Worm (Caenorhabditis elegans) whole organism, young adult: ENCODE data around the gene mmcm-1.

Source experiments
- B0035.1 ChIP-seq: sonication (generic microtip); optimal IDR thresholded peaks from 2 replicates; lab custom pipeline; 2016; ENCODE audit warnings: missing genetic modification characterization, mild to moderate bottlenecking, missing compliant biosample characterization, missing genotype, missing genetic modification reagents
- D2030.7 ChIP-seq: fragments of 200-800 bp; sonication (Bioruptor generic); IDR thresholded peaks from 2 replicates; pipeline ENCODE4 v1.3.6; 2022; ENCODE audit warnings: missing genetic modification reagents, missing genetic modification characterization, missing compliant biosample characterization
- F57C9.4 ChIP-seq: sonication (generic microtip); optimal IDR thresholded peaks from 2 replicates; lab custom pipeline; 2017; ENCODE audit warnings: mild to moderate bottlenecking, missing genetic modification characterization, missing compliant biosample characterization
- Y53G8AR.9 ChIP-seq: fragments of 200-800 bp; sonication (Bioruptor generic); conservative IDR thresholded peaks from 2 replicates; pipeline ENCODE4 v1.3.6; 2022; ENCODE audit warnings: missing genetic modification reagents, missing genetic modification characterization, missing compliant biosample characterization
- Y56A3A.18 ChIP-seq: fragments of 200-800 bp; sonication (Bioruptor generic); IDR thresholded peaks from 2 replicates; pipeline ENCODE4 v1.3.6; 2022; ENCODE audit warnings: missing genetic modification reagents, missing genetic modification characterization, missing compliant biosample characterization
- Y95B8A.8 ChIP-seq: fragments of 200-800 bp; sonication (Bioruptor generic); IDR thresholded peaks from 2 replicates; pipeline ENCODE4 v1.3.6; 2022; ENCODE audit warnings: missing genetic modification reagents, missing genetic modification characterization, missing compliant biosample characterization
- ama-1 ChIP-seq, 3 experiments: fragments of 150-350 bp in 1 of 3; sonication (generic microtip) in 2 of 3; optimal IDR thresholded peaks; 2 replicates each; lab custom pipeline; 2014 to 2018; ENCODE audit warnings: missing biosample characterization in 2 of 3, missing genetic modification characterization in 2 of 3, missing genetic modification reagents in 2 of 3
- aptf-2 ChIP-seq: fragments of 200-800 bp; sonication (Bioruptor generic); conservative IDR thresholded peaks from 2 replicates; pipeline ENCODE4 v1.3.6; 2022; ENCODE audit warnings: missing genetic modification reagents, missing genetic modification characterization, missing compliant biosample characterization
- athp-1 ChIP-seq: sonication (generic microtip); optimal IDR thresholded peaks from 2 replicates; lab custom pipeline; 2017; ENCODE audit warnings: mild to moderate bottlenecking, missing genetic modification characterization, missing compliant biosample characterization
- attf-5 ChIP-seq: fragments of 200-800 bp; sonication (Bioruptor generic); optimal IDR thresholded peaks from 2 replicates; lab custom pipeline; 2018; ENCODE audit warnings: mild to moderate bottlenecking, missing genetic modification characterization, missing compliant biosample characterization
- bed-2 ChIP-seq: fragments of 200-800 bp; sonication (Bioruptor generic); IDR thresholded peaks from 2 replicates; pipeline ENCODE4 v1.3.6; 2022; ENCODE audit warnings: missing genetic modification reagents, missing genetic modification characterization, missing compliant biosample characterization
- cebp-1 ChIP-seq, 2 experiments: fragments of 200-800 bp in 1 of 2; sonication (Bioruptor generic) in 1 of 2; sonication (generic microtip) in 1 of 2; IDR thresholded peaks in 1 of 2; optimal IDR thresholded peaks in 1 of 2; 2 replicates each; pipeline versions ENCODE4 v1.3.6 to Lab custom; 2017 to 2022; ENCODE audit warnings: missing compliant biosample characterization in 2 of 2, missing genetic modification characterization in 2 of 2, mild to moderate bottlenecking in 1 of 2, missing genetic modification reagents in 1 of 2, moderate library complexity in 1 of 2
- ceh-100 ChIP-seq: fragments of 200-800 bp; sonication (Bioruptor generic); IDR thresholded peaks from 2 replicates; pipeline ENCODE4 v1.3.6; 2022; ENCODE audit warnings: missing genetic modification reagents, missing genetic modification characterization, missing compliant biosample characterization
- ceh-27 ChIP-seq: fragments of 200-800 bp; sonication (Bioruptor generic); optimal IDR thresholded peaks from 2 replicates; lab custom pipeline; 2018; ENCODE audit warnings: mild to moderate bottlenecking, missing genetic modification characterization, moderate library complexity, missing compliant biosample characterization
- egl-44 ChIP-seq: fragments of 200-800 bp; sonication (Bioruptor generic); IDR thresholded peaks from 2 replicates; pipeline ENCODE4 v1.3.6; 2022; ENCODE audit warnings: missing genetic modification reagents, missing genetic modification characterization, missing compliant biosample characterization
- egrh-3 ChIP-seq: fragments of 200-800 bp; sonication (Bioruptor generic); IDR thresholded peaks from 2 replicates; pipeline ENCODE4 v1.3.6; 2022; ENCODE audit warnings: missing genetic modification reagents, missing genetic modification characterization, missing compliant biosample characterization
- ets-4 ChIP-seq: fragments of 200-800 bp; sonication (Bioruptor generic); optimal IDR thresholded peaks from 2 replicates; lab custom pipeline; 2018; ENCODE audit warnings: mild to moderate bottlenecking, missing genetic modification characterization, missing compliant biosample characterization
- hlh-12 ChIP-seq: sonication (generic microtip); optimal IDR thresholded peaks from 2 replicates; lab custom pipeline; 2016; ENCODE audit warnings: missing genetic modification characterization, missing compliant biosample characterization
- hmg-1.2 ChIP-seq: fragments of 200-800 bp; sonication (Bioruptor generic); IDR thresholded peaks from 2 replicates; pipeline ENCODE4 v1.3.6; 2022; ENCODE audit warnings: missing genetic modification reagents, missing genetic modification characterization, missing compliant biosample characterization
- hsf-1 ChIP-seq: fragments of 200-800 bp; sonication (Bioruptor generic); IDR thresholded peaks from 2 replicates; pipeline ENCODE4 v1.3.6; 2022; ENCODE audit warnings: missing genetic modification reagents, missing genetic modification characterization, missing compliant biosample characterization
- let-607 ChIP-seq, 2 experiments: fragments of 200-800 bp in 1 of 2; sonication (Bioruptor generic) in 1 of 2; sonication (generic microtip) in 1 of 2; optimal IDR thresholded peaks; 2 replicates each; lab custom pipeline; 2016 to 2018; ENCODE audit warnings: mild to moderate bottlenecking in 2 of 2, missing compliant biosample characterization in 2 of 2, missing genetic modification characterization in 2 of 2, moderate library complexity in 2 of 2, missing genotype in 1 of 2
- lsy-27 ChIP-seq: sonication (generic microtip); optimal IDR thresholded peaks from 2 replicates; lab custom pipeline; 2017; ENCODE audit warnings: missing genetic modification characterization, mild to moderate bottlenecking, missing compliant biosample characterization, antibody characterized with exemption, missing genotype, borderline replicate concordance; ENCODE audit not compliant: insufficient read depth
- madf-3 ChIP-seq: fragments of 200-800 bp; sonication (Bioruptor generic); IDR thresholded peaks from 2 replicates; pipeline ENCODE4 v1.3.6; 2022; ENCODE audit warnings: missing genetic modification reagents, missing genetic modification characterization, missing compliant biosample characterization
- nfya-2 ChIP-seq: fragments of 200-800 bp; sonication (Bioruptor generic); IDR thresholded peaks from 2 replicates; pipeline ENCODE4 v1.3.6; 2022; ENCODE audit warnings: missing genetic modification reagents, missing genetic modification characterization, missing compliant biosample characterization
- nhr-179 ChIP-seq: sonication (generic microtip); optimal IDR thresholded peaks from 2 replicates; lab custom pipeline; 2016; ENCODE audit warnings: mild to moderate bottlenecking, missing genetic modification characterization, missing compliant biosample characterization
- nhr-27 ChIP-seq: fragments of 200-800 bp; sonication (Bioruptor generic); optimal IDR thresholded peaks from 2 replicates; lab custom pipeline; 2018; ENCODE audit warnings: mild to moderate bottlenecking, missing genetic modification characterization, moderate library complexity, missing compliant biosample characterization
- nhr-80 ChIP-seq: sonication (generic microtip); optimal IDR thresholded peaks from 2 replicates; lab custom pipeline; 2016; ENCODE audit warnings: missing genetic modification characterization, missing compliant biosample characterization
- pbrm-1 ChIP-seq: fragments of 200-800 bp; sonication (Bioruptor generic); IDR thresholded peaks from 2 replicates; pipeline ENCODE4 v1.3.6; 2022; ENCODE audit warnings: missing genetic modification reagents, missing genetic modification characterization, missing compliant biosample characterization
- snpc-4 ChIP-seq, 5 experiments: fragments of 150-350 bp in 1 of 5; sonication (generic microtip) in 4 of 5; optimal IDR thresholded peaks; 2 replicates each; lab custom pipeline; 2014 to 2018; ENCODE audit warnings: missing genetic modification characterization in 5 of 5, missing biosample characterization in 3 of 5, antibody characterized with exemption in 2 of 5, mild to moderate bottlenecking in 2 of 5, missing compliant biosample characterization in 2 of 5, missing genotype in 2 of 5, moderate library complexity in 2 of 5, missing genetic modification reagents in 1 of 5
- somi-1 ChIP-seq: fragments of 200-800 bp; sonication (Bioruptor generic); optimal IDR thresholded peaks from 2 replicates; lab custom pipeline; 2018; ENCODE audit warnings: mild to moderate bottlenecking, missing genetic modification characterization, missing compliant biosample characterization
- xnd-1 ChIP-seq: sonication (generic microtip); optimal IDR thresholded peaks from 2 replicates; lab custom pipeline; 2016; ENCODE audit warnings: missing genotype, missing genetic modification reagents, missing genetic modification characterization, missing compliant biosample characterization
- zfh-2 ChIP-seq: fragments of 200-800 bp; sonication (Bioruptor generic); conservative IDR thresholded peaks from 2 replicates; pipeline ENCODE4 v1.3.6; 2022; ENCODE audit warnings: missing genetic modification reagents, missing genetic modification characterization, missing compliant biosample characterization
- ztf-22 ChIP-seq: fragments of 200-800 bp; sonication (Bioruptor generic); optimal IDR thresholded peaks from 2 replicates; lab custom pipeline; 2018; ENCODE audit warnings: mild to moderate bottlenecking, missing genetic modification characterization, moderate library complexity, missing compliant biosample characterization
- ztf-25 ChIP-seq: fragments of 200-800 bp; sonication (Bioruptor generic); IDR thresholded peaks from 2 replicates; pipeline ENCODE4 v1.3.6; 2022; ENCODE audit warnings: missing genetic modification reagents, missing genetic modification characterization, missing compliant biosample characterization
- ztf-28 ChIP-seq: fragments of 200-800 bp; sonication (Bioruptor generic); IDR thresholded peaks from 2 replicates; pipeline ENCODE4 v1.3.6; 2022; ENCODE audit warnings: missing genetic modification reagents, missing genetic modification characterization, missing compliant biosample characterization

Gene mmcm-1

DNA sequence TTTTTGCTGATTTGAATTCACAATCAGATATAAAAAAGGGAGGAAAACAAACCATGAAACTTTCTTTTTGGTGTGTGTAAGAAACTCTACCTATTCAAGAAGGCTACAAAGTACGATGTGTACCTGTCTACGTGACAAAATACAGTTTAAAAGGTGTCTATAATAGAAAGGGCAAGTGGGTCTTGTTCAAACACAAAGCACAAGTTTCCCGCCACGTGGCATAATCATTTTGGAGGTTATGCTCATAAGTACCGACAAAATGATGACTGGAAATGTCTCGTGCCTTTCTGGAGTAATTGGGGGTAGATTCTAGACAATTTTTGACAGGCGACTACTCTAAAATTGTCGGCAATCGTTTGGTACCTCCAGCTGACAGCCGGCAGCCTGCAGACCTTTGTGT lies 32.6 kb downstream of the mmcm-1 start:
- TF ChIP-seq F57C9.4 (tag; lab: Kevin White, UChicago) (no peak), cebp-1 (GFP tag; IDR thresholded peaks at IDR 0.05; lab: Robert Waterston, UW) (no peak), cebp-1 (tag; optimal IDR thresholded peaks at IDR 0.05; lab: Kevin White, UChicago) (no peak), aptf-2 (GFP tag; lab: Robert Waterston, UW) (no peak), B0035.1 (tag; lab: Kevin White, UChicago) (no peak), Y53G8AR.9 (GFP tag; lab: Robert Waterston, UW) (0 out of 2 replicates have a peak, but pooled peaks have one; percentile 26), pbrm-1 (no peak), nhr-80 (tag; lab: Kevin White, UChicago) (peak; percentile 40), somi-1 (GFP tag; lab: Kevin White, UChicago) (no peak), xnd-1 (tag; lab: Kevin White, UChicago) (no peak), D2030.7 (no peak), let-607 (tag; optimal IDR thresholded peaks at IDR 0.05; lab: Kevin White, UChicago) (peak; percentile 47 to 82), nhr-27 (no peak), nhr-179 (tag; lab: Kevin White, UChicago) (no peak), nfya-2 (GFP tag; lab: Robert Waterston, UW) (no peak), egl-44 (0 out of 2 replicates have a peak, but pooled peaks have one; percentile 14)
- TF ChIP-seq, all 124 proteins: peak for 4

DNA sequence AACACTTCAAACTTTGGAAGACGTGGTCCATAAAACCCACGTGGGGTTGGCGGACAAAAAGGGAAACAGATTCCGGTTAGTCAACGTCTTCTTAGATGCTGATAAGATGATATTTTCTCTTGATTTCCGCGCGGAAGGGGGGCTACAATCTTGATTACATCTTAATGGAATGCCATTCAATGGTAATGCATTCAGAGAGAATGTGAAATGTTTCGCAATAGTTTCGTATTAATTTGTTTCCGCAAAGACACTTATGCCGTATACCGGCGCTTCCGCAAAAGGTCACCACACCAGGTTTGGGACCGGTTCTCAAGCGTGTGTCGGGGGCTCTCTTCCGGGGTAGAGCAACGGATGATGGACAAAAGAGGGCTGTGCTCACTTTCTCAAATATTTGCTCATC lies 33.0 kb downstream of the mmcm-1 start:
- 0 out of 2 replicates have a peak, but pooled peaks have one; percentile 49 for TF ChIP-seq ztf-25 (GFP tag; lab: Robert Waterston, UW)
- no peak for TF ChIP-seq ceh-100
- 0 out of 2 replicates have a peak, but pooled peaks have one; percentile 14 for TF ChIP-seq hsf-1 (GFP tag; lab: Robert Waterston, UW)
- peak; percentile 16; the same call in 1 of the 2 replicates for TF ChIP-seq cebp-1 (GFP tag; IDR thresholded peaks at IDR 0.05; lab: Robert Waterston, UW)
- TF ChIP-seq cebp-1 (tag; optimal IDR thresholded peaks at IDR 0.05; lab: Kevin White, UChicago) = peak; percentile 78
- TF ChIP-seq, all 124 proteins: peak for 3

- TF ChIP-seq ztf-22 (GFP tag; lab: Kevin White, UChicago) (no peak), cebp-1 (GFP tag; IDR thresholded peaks at IDR 0.05; lab: Robert Waterston, UW) (no peak), cebp-1 (tag; optimal IDR thresholded peaks at IDR 0.05; lab: Kevin White, UChicago) (peak; percentile 58), Y56A3A.18 (no peak), snpc-4 (GFP tag; optimal IDR thresholded peaks at IDR 0.05; lab: Kevin White, UChicago) (no peak), snpc-4 (tag; optimal IDR thresholded peaks at IDR 0.05; lab: Kevin White, UChicago) (peak in 2 of 4 experiments; percentile 10 to 15), ceh-27 (GFP tag; lab: Kevin White, UChicago) (peak; percentile 32), madf-3 (GFP tag; lab: Robert Waterston, UW) (0 out of 2 replicates have a peak, but pooled peaks have one; percentile 5), zfh-2 (peak; percentile 90), attf-5 (GFP tag; lab: Kevin White, UChicago) (peak; percentile 31), hmg-1.2 (peak; percentile 46; the same call in 1 of the 2 replicates), Y95B8A.8 (GFP tag; lab: Robert Waterston, UW) (0 out of 2 replicates have a peak, but pooled peaks have one; percentile 39), nhr-80 (tag; lab: Kevin White, UChicago) (peak; percentile 74), pbrm-1 (no peak), egrh-3 (GFP tag; lab: Robert Waterston, UW) (0 out of 2 replicates have a peak, but pooled peaks have one; percentile 5), athp-1 (tag; lab: Kevin White, UChicago) (no peak)
- TF ChIP-seq, all 124 proteins: peak for 10
These were observed 34.1 kb downstream of the mmcm-1 start for ce11 chrIII:3873424-3873823.

ce11 chrIII:3872978-3873377 lies 34.5 kb downstream of the mmcm-1 start:
- no peak for TF ChIP-seq ets-4
- peak; percentile 5 for TF ChIP-seq ama-1 (optimal IDR thresholded peaks at IDR 0.05; lab: Kevin White, UChicago)
- no peak for TF ChIP-seq ama-1 (GFP tag; optimal IDR thresholded peaks at IDR 0.05; lab: Kevin White, UChicago)
- no peak for TF ChIP-seq lsy-27 (tag; lab: Kevin White, UChicago)
- no peak for TF ChIP-seq xnd-1 (tag; lab: Kevin White, UChicago)
- TF ChIP-seq bed-2 (GFP tag; lab: Robert Waterston, UW) = no peak
- no peak for TF ChIP-seq ztf-28 (GFP tag; lab: Robert Waterston, UW)
- TF ChIP-seq hlh-12 (tag; lab: Kevin White, UChicago) = no peak
